Worm (Caenorhabditis elegans) whole organism, L3 larva: ENCODE data around the gene B0281.3.

Experiments used
- ama-1 ChIP-seq: fragments of 150-350 bp; optimal IDR thresholded peaks from 2 replicates; lab custom pipeline; 2018
- ceh-16 ChIP-seq: sonication (generic microtip); optimal IDR thresholded peaks from 2 replicates; lab custom pipeline; 2017; ENCODE audit warnings: missing biosample characterization, missing genetic modification characterization
- egl-27 ChIP-seq: sonication (generic microtip); optimal IDR thresholded peaks from 4 replicates; lab custom pipeline; 2017; ENCODE audit warnings: missing biosample characterization, missing genetic modification reagents, missing genetic modification characterization
- eor-1 ChIP-seq, 2 experiments: fragments of 150-350 bp; optimal IDR thresholded peaks; 2 replicates each; lab custom pipeline; 2014 to 2018; ENCODE audit warnings: missing biosample characterization in 2 of 2, missing genetic modification characterization in 2 of 2
- jun-1 ChIP-seq: fragments of 150-350 bp; optimal IDR thresholded peaks from 2 replicates; lab custom pipeline; 2014; ENCODE audit warnings: missing biosample characterization, missing genetic modification reagents, missing genetic modification characterization
- nhr-23 ChIP-seq: fragments of 150-350 bp; optimal IDR thresholded peaks from 2 replicates; lab custom pipeline; 2014; ENCODE audit warnings: missing biosample characterization, missing genetic modification reagents, missing genetic modification characterization
- nhr-43 ChIP-seq: sonication (generic microtip); optimal IDR thresholded peaks from 2 replicates; lab custom pipeline; 2016; ENCODE audit warnings: mild to moderate bottlenecking, missing genetic modification characterization, missing compliant biosample characterization; ENCODE audit not compliant: poor library complexity, severe bottlenecking
- zag-1 ChIP-seq: fragments of 150-350 bp; optimal IDR thresholded peaks from 2 replicates; lab custom pipeline; 2014; ENCODE audit warnings: missing biosample characterization, missing genetic modification characterization
- ztf-4 ChIP-seq: fragments of 150-350 bp; optimal IDR thresholded peaks from 2 replicates; lab custom pipeline; 2014; ENCODE audit warnings: missing biosample characterization, missing genetic modification characterization

ce11 chrII:2340974-2341373, 34.1 kb downstream of the B0281.3 start:
- TF ChIP-seq jun-1 (tag; lab: Kevin White, UChicago) (no peak), zag-1 (tag; lab: Kevin White, UChicago) (no peak), ceh-16 (tag; lab: Kevin White, UChicago) (peak; percentile 16), nhr-23 (tag; lab: Kevin White, UChicago) (no peak), egl-27 (no peak), ztf-4 (tag; lab: Kevin White, UChicago) (no peak), ama-1 (lab: Kevin White, UChicago) (no peak), eor-1 (tag; optimal IDR thresholded peaks at IDR 0.05; lab: Kevin White, UChicago) (no peak), nhr-43 (tag; lab: Kevin White, UChicago) (no peak)
